Worm (Caenorhabditis elegans): Measurements from ENCODE around the gene R10H10.7.

- no peak for TF ChIP-seq ama-1 (optimal IDR thresholded peaks at IDR 0.05)
- no peak for TF ChIP-seq ets-7 (tag; optimal IDR thresholded peaks at IDR 0.05)
- no peak for TF ChIP-seq hmbx-1 (tag; optimal IDR thresholded peaks at IDR 0.05)
- no peak for TF ChIP-seq hmg-4 (GFP tag; optimal IDR thresholded peaks at IDR 0.05)
- TF ChIP-seq ceh-36 (tag; optimal IDR thresholded peaks at IDR 0.05), result no peak
- TF ChIP-seq ceh-13 (GFP tag; optimal IDR thresholded peaks at IDR 0.05), result no peak
Measured at ce11 chrIV:10424535-10424934, 10.8 kb upstream of the R10H10.7 start, which contains the start of gene F13B12.1.

Data from whole organism, early embryonic.